Fruit fly (Drosophila melanogaster): ENCODE data around the gene CG15260.

CG15260 gene

DNA sequence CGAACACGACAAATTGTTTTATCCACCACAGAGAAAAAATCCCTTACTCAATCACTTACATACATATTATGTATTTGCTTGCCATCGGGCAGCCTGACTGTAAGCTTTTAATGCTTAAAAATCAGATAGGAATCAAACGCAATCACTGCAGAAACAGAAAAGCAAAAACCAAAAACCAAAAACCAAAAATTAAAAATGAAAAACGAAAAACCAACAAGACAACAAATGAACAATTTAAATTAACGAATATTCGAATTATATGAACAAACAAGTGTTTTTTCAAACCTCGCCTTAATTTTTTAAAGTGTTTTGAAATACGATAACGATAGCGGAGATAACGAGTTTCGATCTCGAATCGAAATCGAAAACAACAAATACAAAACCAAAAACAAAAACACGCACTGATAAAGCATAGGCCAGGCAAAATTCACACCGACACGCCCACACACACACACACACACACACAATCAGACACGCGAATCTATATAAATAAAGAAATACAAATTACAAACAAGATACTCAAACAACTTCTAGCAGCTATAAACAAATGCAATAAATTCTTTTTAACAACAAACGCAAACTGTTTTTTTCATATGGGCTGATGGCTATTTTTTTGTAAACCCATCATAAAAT is 37.7 kb downstream of the CG15260 start (continued):
- TF ChIP-seq her (GFP tag; optimal IDR thresholded peaks at IDR 0.05) (peak; percentile 2), nerfin-2 (GFP tag; IDR thresholded peaks at IDR 0.05; ENCODE audit: partially characterized antibody) (0 out of 2 replicates have a peak, but pooled peaks have one; percentile 14), CkIIα-i1 (GFP tag; IDR thresholded peaks at IDR 0.05) (no peak), CG16815 (GFP tag; optimal IDR thresholded peaks at IDR 0.05) (no peak), phol (tag; optimal IDR thresholded peaks at IDR 0.05) (peak; percentile 55), tgo (GFP tag; IDR thresholded peaks at IDR 0.05) (peak; percentile 56; the same call in 2 of the 3 replicates), HmgZ (tag; optimal IDR thresholded peaks at IDR 0.05) (no peak), dimm (GFP tag; IDR thresholded peaks at IDR 0.05) (no peak), so (GFP tag; IDR thresholded peaks at IDR 0.05) (no peak; the same call in 2 of the 3 replicates), zf30C (GFP tag; optimal IDR thresholded peaks at IDR 0.05) (peak; percentile 50), bigmax (GFP tag; optimal IDR thresholded peaks at IDR 0.05) (no peak), Spps (tag; optimal IDR thresholded peaks at IDR 0.05) (no peak), tap (tag; optimal IDR thresholded peaks at IDR 0.05) (no peak), CG14667 (GFP tag; IDR thresholded peaks at IDR 0.05) (0 out of 2 replicates have a peak, but pooled peaks have one; percentile 23), CG13775 (GFP tag; optimal IDR thresholded peaks at IDR 0.05) (peak; percentile 3), CG30403 (GFP tag; optimal IDR thresholded peaks at IDR 0.05) (peak; percentile 68), Trl (optimal IDR thresholded peaks at IDR 0.05) (no peak), Trl (GFP tag; optimal IDR thresholded peaks at IDR 0.05) (peak; percentile 15), lab (GFP tag; optimal IDR thresholded peaks at IDR 0.05) (peak; percentile 71), CG10654 (GFP tag; optimal IDR thresholded peaks at IDR 0.05) (no peak), CG10959 (GFP tag; IDR thresholded peaks at IDR 0.05) (no peak), CG3407 (GFP tag; optimal IDR thresholded peaks at IDR 0.05) (no peak), pfk (GFP tag; optimal IDR thresholded peaks at IDR 0.05) (no peak), Bdp1 (GFP tag; optimal IDR thresholded peaks at IDR 0.05) (no peak), Sry-δ (GFP tag; optimal IDR thresholded peaks at IDR 0.05) (peak; percentile 4), pb (GFP tag; optimal IDR thresholded peaks at IDR 0.05) (peak; percentile 4), Drgx (GFP tag; IDR thresholded peaks at IDR 0.05) (peak; percentile 54), CG3163 (GFP tag; optimal IDR thresholded peaks at IDR 0.05) (peak; percentile 27), CG15073 (GFP tag; optimal IDR thresholded peaks at IDR 0.05) (no peak), CG1832 (GFP tag; optimal IDR thresholded peaks at IDR 0.05) (no peak), CG17361 (GFP tag; IDR thresholded peaks at IDR 0.05) (peak; percentile 60), rib (GFP tag; IDR thresholded peaks at IDR 0.05) (no peak), CG6175 (GFP tag; IDR thresholded peaks at IDR 0.05) (no peak), Aef1 (GFP tag; IDR thresholded peaks at IDR 0.05) (peak; percentile 70), cato (GFP tag; optimal IDR thresholded peaks at IDR 0.05; ENCODE audit: borderline replicate concordance) (peak; percentile 4), CG31388 (GFP tag; optimal IDR thresholded peaks at IDR 0.05) (no peak), sens (GFP tag) (peak; percentile 92), CG17912 (GFP tag; optimal IDR thresholded peaks at IDR 0.05) (no peak), sc (optimal IDR thresholded peaks at IDR 0.05) (no peak), sc (GFP tag; optimal IDR thresholded peaks at IDR 0.05) (no peak), CG4404 (GFP tag; IDR thresholded peaks at IDR 0.05) (no peak), NC2α (GFP tag; optimal IDR thresholded peaks at IDR 0.05) (no peak), tll (GFP tag; optimal IDR thresholded peaks at IDR 0.05) (no peak), MTF-1 (GFP tag; optimal IDR thresholded peaks at IDR 0.05; ENCODE audit: borderline replicate concordance) (no peak), corto (GFP tag; optimal IDR thresholded peaks at IDR 0.05) (no peak)

Measured in whole organism, embryonic.